Fruit fly (Drosophila melanogaster) whole organism: ENCODE measurements around the gene CG10280.

Experiments
- CG8478 ChIP-seq: fragments of >200 bp; optimal IDR thresholded peaks from 2 replicates; lab custom pipeline; 2018; ENCODE audit warnings: inconsistent platforms
- Dll ChIP-seq: fragments of >200 bp; optimal IDR thresholded peaks from 2 replicates; lab custom pipeline; 2017
- EcR ChIP-seq, 2 experiments: fragments of >200 bp; optimal IDR thresholded peaks; 2 replicates each; lab custom pipeline; 2017; ENCODE audit warnings: missing biosample characterization in 2 of 2, missing genetic modification characterization in 2 of 2, missing genetic modification reagents in 2 of 2
- pan ChIP-seq: fragments of >200 bp; optimal IDR thresholded peaks from 2 replicates; lab custom pipeline; 2017
- psq ChIP-seq: fragments of >200 bp; optimal IDR thresholded peaks from 2 replicates; lab custom pipeline; 2017
- usp ChIP-seq: fragments of >200 bp; optimal IDR thresholded peaks from 2 replicates; lab custom pipeline; 2017; ENCODE audit warnings: missing biosample characterization, missing genetic modification characterization, mixed read lengths

CG10280 gene

DNA sequence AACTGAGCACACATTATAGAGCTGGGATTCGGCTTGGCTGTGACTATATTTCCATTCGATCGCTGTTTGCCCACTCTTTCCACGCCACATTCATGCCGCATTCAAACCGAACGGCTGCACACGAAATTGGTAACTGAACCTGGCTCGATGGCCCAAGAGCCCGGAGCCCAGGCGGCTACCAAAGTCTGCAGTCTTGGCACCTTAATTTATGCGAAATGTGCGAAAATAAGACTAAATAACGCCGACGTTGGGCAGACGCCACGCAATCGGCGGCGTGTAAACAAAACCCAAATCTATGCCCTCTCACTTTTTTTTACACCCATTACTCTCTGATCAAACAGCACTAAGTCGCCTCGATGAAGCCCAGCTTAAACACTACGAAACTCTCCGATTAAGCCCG is at the start of gene CG10280:
Gene CG10280 (minus strand): TSS at position 101 of the 400 bp plus-strand sequence.
- TF ChIP-seq pan (lab: Kevin White, UChicago): no peak
- no peak for TF ChIP-seq usp (GFP tag; lab: Kevin White, UChicago)
- no peak for TF ChIP-seq Dll
- TF ChIP-seq CG8478 (lab: Kevin White, UChicago): no peak
- no peak for TF ChIP-seq EcR (GFP tag; optimal IDR thresholded peaks at IDR 0.05; lab: Kevin White, UChicago)
- TF ChIP-seq psq (lab: Kevin White, UChicago): no peak

DNA sequence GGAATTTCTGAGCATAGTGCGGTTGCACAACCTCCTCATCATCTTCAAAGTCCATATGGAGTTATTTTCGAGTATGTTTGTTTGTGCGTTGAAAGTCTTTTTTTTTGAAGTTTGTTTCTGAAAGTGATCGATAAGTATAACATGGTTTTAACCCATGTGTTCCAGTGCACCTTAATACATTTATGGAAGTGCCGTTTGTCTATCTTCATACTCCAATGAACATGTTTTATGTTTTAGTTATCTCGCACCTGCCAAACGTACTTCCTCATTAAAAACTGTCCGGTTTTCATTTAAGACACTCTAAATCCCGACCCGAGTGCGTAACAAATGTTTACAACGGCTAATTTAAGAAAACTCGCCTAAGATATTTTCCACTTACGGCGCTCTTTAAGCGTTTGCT is 45.7 kb upstream of the CG10280 start, which contains the start of gene CG15580:
Gene CG15580 (minus strand): TSS at position 101 of the 400 bp plus-strand sequence.
- TF ChIP-seq usp (GFP tag; lab: Kevin White, UChicago): no peak
- no peak for TF ChIP-seq pan (lab: Kevin White, UChicago)
- TF ChIP-seq CG8478 (lab: Kevin White, UChicago): no peak
- TF ChIP-seq psq (lab: Kevin White, UChicago): no peak
- no peak for TF ChIP-seq EcR (GFP tag; optimal IDR thresholded peaks at IDR 0.05; lab: Kevin White, UChicago)
- no peak for TF ChIP-seq Dll

DNA sequence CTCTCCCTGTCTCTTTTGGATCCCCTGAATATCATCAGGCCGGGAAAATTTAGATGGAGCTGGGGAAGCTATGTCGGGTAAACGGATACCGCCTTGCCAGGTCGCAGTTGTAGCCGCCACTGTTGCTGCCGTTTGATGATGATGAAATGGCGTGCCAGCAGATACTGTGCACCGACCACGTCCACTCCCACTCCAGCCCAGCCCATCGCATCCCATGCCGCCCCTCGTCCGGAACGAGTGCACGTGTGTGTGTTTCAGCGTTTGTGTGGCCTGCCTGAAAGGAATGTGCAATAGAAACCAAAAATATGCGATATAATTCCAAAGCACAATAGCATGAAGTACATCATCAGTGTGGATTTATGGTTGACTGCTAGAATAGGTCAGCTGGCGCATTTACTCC is 26.5 kb upstream of the CG10280 start:
- no peak for TF ChIP-seq psq (lab: Kevin White, UChicago)
- TF ChIP-seq usp (GFP tag; lab: Kevin White, UChicago): no peak
- no peak for TF ChIP-seq CG8478 (lab: Kevin White, UChicago)
- no peak for TF ChIP-seq Dll
- no peak for TF ChIP-seq EcR (GFP tag; optimal IDR thresholded peaks at IDR 0.05; lab: Kevin White, UChicago)
- no peak for TF ChIP-seq pan (lab: Kevin White, UChicago)

- TF ChIP-seq usp (GFP tag; lab: Kevin White, UChicago) (no peak), Dll (no peak), psq (lab: Kevin White, UChicago) (no peak), pan (lab: Kevin White, UChicago) (no peak), CG8478 (lab: Kevin White, UChicago) (no peak)
These were observed 15.9 kb upstream of the CG10280 start for dm6 chr3R:6027674-6028073.

DNA sequence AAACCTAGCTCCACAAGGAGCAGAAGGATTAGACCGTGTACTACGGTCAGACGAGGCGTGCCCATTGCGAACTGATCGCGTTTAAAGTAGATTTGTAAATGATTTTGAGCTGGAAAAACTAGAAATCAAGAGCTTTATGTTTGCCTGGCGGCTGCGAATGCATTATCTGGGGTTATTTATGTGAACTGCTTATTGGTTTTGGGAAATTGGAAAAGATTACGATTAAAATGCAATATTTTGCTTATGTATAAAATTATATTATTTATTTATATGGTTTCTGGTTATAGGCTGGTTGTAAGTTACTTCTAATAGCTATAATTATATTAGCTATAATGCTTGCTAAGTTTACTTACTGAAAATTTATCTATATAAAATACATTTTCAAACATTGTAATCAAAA is 15.4 kb upstream of the CG10280 start, which contains the start of gene CtsL3:
Gene CtsL3 (minus strand): TSS at position 101 of the 400 bp plus-strand sequence.
- TF ChIP-seq EcR (GFP tag; optimal IDR thresholded peaks at IDR 0.05; lab: Kevin White, UChicago) (no peak), pan (lab: Kevin White, UChicago) (no peak), Dll (no peak), psq (lab: Kevin White, UChicago) (no peak), CG8478 (lab: Kevin White, UChicago) (no peak), usp (GFP tag; lab: Kevin White, UChicago) (no peak)

DNA sequence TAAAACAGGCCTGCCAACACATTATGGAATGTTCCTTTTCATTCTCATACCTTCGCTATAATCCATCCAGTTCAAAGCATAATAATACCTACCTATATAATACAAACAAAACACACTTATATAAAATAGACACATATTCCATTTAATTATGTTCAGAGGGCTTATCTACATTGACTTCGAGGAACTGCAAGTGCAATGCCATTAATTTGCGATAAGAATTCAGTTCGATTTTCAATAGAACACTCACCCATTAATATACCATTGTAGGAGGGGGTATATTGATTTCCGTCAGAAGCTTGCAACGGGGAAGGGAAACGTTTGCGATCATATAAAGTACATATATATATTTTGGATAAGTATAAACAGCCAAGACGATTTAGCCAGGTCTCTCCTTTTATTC is 13.5 kb upstream of the CG10280 start:
- no peak for TF ChIP-seq EcR (GFP tag; optimal IDR thresholded peaks at IDR 0.05; lab: Kevin White, UChicago)
- TF ChIP-seq psq (lab: Kevin White, UChicago): no peak
- TF ChIP-seq pan (lab: Kevin White, UChicago): no peak
- no peak for TF ChIP-seq usp (GFP tag; lab: Kevin White, UChicago)
- no peak for TF ChIP-seq Dll
- no peak for TF ChIP-seq CG8478 (lab: Kevin White, UChicago)

dm6 chr3R:6009510-6010407 is 2.0 kb downstream of the CG10280 start:
- TF ChIP-seq pan (lab: Kevin White, UChicago) (no peak), EcR (GFP tag; optimal IDR thresholded peaks at IDR 0.05; lab: Kevin White, UChicago) (no peak), usp (GFP tag; lab: Kevin White, UChicago) (no peak), psq (lab: Kevin White, UChicago) (no peak), Dll (no peak), CG8478 (lab: Kevin White, UChicago) (no peak)

DNA sequence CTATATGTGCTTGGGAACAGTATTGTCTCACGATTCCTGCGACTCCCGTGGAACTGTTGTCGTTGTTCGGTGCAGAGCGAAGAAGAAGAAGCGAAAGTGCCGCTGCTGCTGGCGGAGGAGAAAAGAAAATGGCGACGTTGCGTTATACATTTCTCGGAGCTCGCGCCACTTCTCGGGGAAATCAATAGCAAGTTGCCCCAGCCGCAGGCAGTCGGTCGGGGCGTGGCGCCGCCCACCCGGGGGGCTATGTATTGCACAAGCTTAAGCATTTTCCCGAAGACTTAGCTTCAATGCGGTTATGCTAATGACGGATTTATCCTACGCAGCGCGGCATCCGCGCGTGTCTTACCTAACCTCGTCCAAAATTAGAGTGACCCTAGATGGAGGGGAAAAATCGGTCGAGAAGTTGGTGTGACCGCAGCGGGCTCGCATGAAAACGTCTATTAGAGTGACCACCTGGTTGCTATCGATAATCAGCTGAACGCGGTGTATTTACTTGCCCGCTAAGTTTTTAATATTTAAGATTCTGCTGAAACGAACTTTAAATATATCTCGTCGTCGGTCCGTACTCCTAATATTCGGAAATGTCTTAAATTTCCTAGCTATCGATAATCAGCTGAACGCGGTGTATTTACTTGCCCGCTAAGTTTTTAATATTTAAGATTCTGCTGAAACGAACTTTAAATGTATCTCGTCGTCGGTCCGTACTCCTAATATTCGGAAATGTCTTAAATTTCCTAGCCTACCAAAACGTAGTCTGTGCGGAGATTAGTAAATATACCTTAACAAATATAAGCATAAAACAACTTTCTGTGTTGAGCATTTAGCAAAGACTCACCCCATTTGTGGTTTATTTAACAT is 3.3 kb downstream of the CG10280 start, which contains the start of gene Rm62:
Gene Rm62 (minus strand): TSS at position 378 of the 861 bp plus-strand sequence.
- TF ChIP-seq EcR (GFP tag; optimal IDR thresholded peaks at IDR 0.05; lab: Kevin White, UChicago): no peak

DNA sequence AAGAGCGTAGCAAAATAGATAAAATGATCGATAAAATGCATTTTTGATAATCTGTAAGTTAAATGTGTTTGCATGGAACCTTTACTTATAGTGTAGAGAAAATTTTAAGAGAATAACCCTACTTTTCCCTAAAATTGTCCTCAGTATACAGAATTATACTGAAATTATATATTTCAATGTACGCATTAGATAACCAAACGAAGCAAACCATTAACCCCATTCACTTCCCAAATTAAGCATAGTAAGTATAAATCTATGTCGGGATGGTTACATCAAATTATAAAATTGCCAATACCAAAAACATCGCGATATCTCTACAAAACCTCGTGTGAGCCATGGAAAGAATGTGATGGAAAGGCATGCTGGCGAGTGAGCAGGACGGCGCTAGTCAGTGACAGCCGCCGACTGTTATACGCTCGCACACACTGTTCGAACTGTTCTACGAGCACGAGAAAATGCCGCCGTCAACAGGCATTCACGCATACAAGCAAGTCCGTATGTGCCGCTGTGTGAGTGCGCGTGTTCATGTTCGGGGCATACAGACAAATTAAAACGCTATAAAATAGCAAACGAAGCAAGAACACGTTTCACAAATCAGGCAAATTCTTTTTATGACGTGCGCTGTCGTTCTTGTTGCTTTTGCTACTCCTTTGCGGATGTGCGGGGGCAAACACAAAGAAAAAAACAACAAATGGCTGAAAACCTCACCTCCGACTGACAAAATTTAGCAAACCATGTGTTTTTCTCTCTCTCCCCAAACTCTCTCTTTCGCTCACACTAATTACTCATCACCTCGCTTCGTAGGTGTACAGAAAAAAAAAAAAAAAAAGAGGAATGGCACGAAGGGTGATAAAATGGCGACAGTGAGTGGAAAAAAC is 4.4 kb downstream of the CG10280 start:
- TF ChIP-seq psq (lab: Kevin White, UChicago): no peak
- TF ChIP-seq Dll: no peak
- no peak for TF ChIP-seq usp (GFP tag; lab: Kevin White, UChicago)
- TF ChIP-seq EcR (GFP tag; optimal IDR thresholded peaks at IDR 0.05; lab: Kevin White, UChicago): no peak
- no peak for TF ChIP-seq CG8478 (lab: Kevin White, UChicago)
- no peak for TF ChIP-seq pan (lab: Kevin White, UChicago)

dm6 chr3R:6006595-6006994 is 5.1 kb downstream of the CG10280 start:
- no peak for TF ChIP-seq Dll
- no peak for TF ChIP-seq CG8478 (lab: Kevin White, UChicago)
- TF ChIP-seq EcR (GFP tag; optimal IDR thresholded peaks at IDR 0.05; lab: Kevin White, UChicago): no peak
